Fruit fly (Drosophila melanogaster): ENCODE measurements around the gene Spp.
A peak's percentile ranks its signal among the peaks of the same experiment; 100 is the strongest.

dm6 chr2L:516032-516993 is 28.1 kb downstream of the Spp start:
- TF ChIP-seq maf-S (GFP tag; optimal IDR thresholded peaks at IDR 0.05) (peak; percentile 41), bab2 (GFP tag; optimal IDR thresholded peaks at IDR 0.05) (peak; percentile 63), gfzf (GFP tag; optimal IDR thresholded peaks at IDR 0.05) (no peak), crc (GFP tag; optimal IDR thresholded peaks at IDR 0.05) (peak; percentile 62), CG12104 (GFP tag; optimal IDR thresholded peaks at IDR 0.05) (peak; percentile 59), mirr (GFP tag; optimal IDR thresholded peaks at IDR 0.05) (no peak), luna (GFP tag; optimal IDR thresholded peaks at IDR 0.05) (no peak), h (optimal IDR thresholded peaks at IDR 0.05) (no peak), sim (GFP tag; IDR thresholded peaks at IDR 0.05) (peak; percentile 63; the same call in 1 of the 2 replicates), kni (GFP tag; optimal IDR thresholded peaks at IDR 0.05) (peak; percentile 2), az2 (GFP tag; optimal IDR thresholded peaks at IDR 0.05) (peak; percentile 80), psq (GFP tag; optimal IDR thresholded peaks at IDR 0.05) (peak; percentile 19), Gug (GFP tag; IDR thresholded peaks at IDR 0.05) (peak; percentile 75), ftz-f1 (GFP tag; optimal IDR thresholded peaks at IDR 0.05) (no peak)

All from whole organism, embryonic.